Worm (Caenorhabditis elegans) whole organism, L4 larva: Measurements from ENCODE around the gene R10H10.4.

Source experiments
- T26A8.4 ChIP-seq: fragments of 200-800 bp; sonication (Bioruptor generic); IDR thresholded peaks from 2 replicates; pipeline ENCODE4 v1.3.6; 2022; ENCODE audit warnings: missing genetic modification characterization, missing compliant biosample characterization
- ceh-82 ChIP-seq: sonication (generic microtip); optimal IDR thresholded peaks from 2 replicates; lab custom pipeline; 2017; ENCODE audit warnings: missing biosample characterization, missing genetic modification characterization
- daf-16 ChIP-seq, 3 experiments: sonication (generic microtip); optimal IDR thresholded peaks; 2 replicates each; lab custom pipeline; 2016 to 2017; ENCODE audit warnings: missing genetic modification characterization in 3 of 3, missing genetic modification reagents in 3 of 3, mild to moderate bottlenecking in 2 of 3, missing compliant biosample characterization in 2 of 3, missing biosample characterization in 1 of 3, moderate library complexity in 1 of 3
- hmg-1.1 ChIP-seq: fragments of 200-800 bp; sonication (Bioruptor generic); IDR thresholded peaks from 2 replicates; pipeline ENCODE4 v1.3.6; 2022; ENCODE audit warnings: missing genetic modification reagents, missing genetic modification characterization, missing compliant biosample characterization
- lin-15B ChIP-seq: fragments of 150-350 bp; sonication (generic microtip); optimal IDR thresholded peaks from 3 replicates; lab custom pipeline; 2014; ENCODE audit warnings: missing biosample characterization, missing genetic modification characterization
- mep-1 ChIP-seq: fragments of 150-350 bp; sonication (generic microtip); optimal IDR thresholded peaks from 3 replicates; lab custom pipeline; 2014; ENCODE audit warnings: missing biosample characterization, missing genetic modification characterization
- nhr-10 ChIP-seq: fragments of 150-350 bp; optimal IDR thresholded peaks from 2 replicates; lab custom pipeline; 2014; ENCODE audit warnings: missing biosample characterization, missing genetic modification characterization
- nhr-102 ChIP-seq: sonication (generic microtip); optimal IDR thresholded peaks from 2 replicates; lab custom pipeline; 2016; ENCODE audit warnings: mild to moderate bottlenecking, missing genetic modification characterization, moderate library complexity, missing compliant biosample characterization
- nhr-25 ChIP-seq: sonication (generic microtip); optimal IDR thresholded peaks from 2 replicates; lab custom pipeline; 2017; ENCODE audit warnings: missing genetic modification characterization, mild to moderate bottlenecking, missing compliant biosample characterization, antibody characterized with exemption, moderate library complexity, borderline replicate concordance; ENCODE audit not compliant: insufficient read depth
- nhr-77 ChIP-seq: fragments of 150-350 bp; optimal IDR thresholded peaks from 2 replicates; lab custom pipeline; 2014; ENCODE audit warnings: missing biosample characterization, missing genetic modification characterization
- pha-4 ChIP-seq, 2 experiments: fragments of 150-350 bp in 1 of 2; fragments of 200-800 bp in 1 of 2; sonication (Bioruptor generic) in 1 of 2; IDR thresholded peaks in 1 of 2; optimal IDR thresholded peaks in 1 of 2; 2 replicates each; pipeline versions ENCODE4 v1.3.6 to Lab custom; 2014 to 2022; ENCODE audit warnings: missing genetic modification characterization in 2 of 2, missing genetic modification reagents in 2 of 2, missing biosample characterization in 1 of 2, missing compliant biosample characterization in 1 of 2
- rbr-2 ChIP-seq: sonication (generic microtip); optimal IDR thresholded peaks from 2 replicates; lab custom pipeline; 2016; ENCODE audit warnings: missing genotype, missing genetic modification characterization, missing compliant biosample characterization
- snpc-4 ChIP-seq: fragments of 150-350 bp; optimal IDR thresholded peaks from 2 replicates; lab custom pipeline; 2014; ENCODE audit warnings: missing biosample characterization, missing genetic modification characterization
- unc-130 ChIP-seq: sonication (generic microtip); optimal IDR thresholded peaks from 2 replicates; lab custom pipeline; 2016; ENCODE audit warnings: missing genetic modification reagents, missing genetic modification characterization, missing compliant biosample characterization

- no peak for TF ChIP-seq lin-15B (tag; lab: Kevin White, UChicago)
- no peak for TF ChIP-seq mep-1 (tag; lab: Kevin White, UChicago)
- TF ChIP-seq daf-16 (GFP tag; optimal IDR thresholded peaks at IDR 0.05; lab: Kevin White, UChicago), result no peak
- TF ChIP-seq daf-16 (tag; optimal IDR thresholded peaks at IDR 0.05; lab: Kevin White, UChicago), result no peak
- TF ChIP-seq hmg-1.1, result no peak
- TF ChIP-seq snpc-4 (tag; lab: Kevin White, UChicago), result no peak
- no peak for TF ChIP-seq nhr-10 (tag; lab: Kevin White, UChicago)
- no peak for TF ChIP-seq unc-130 (GFP tag; lab: Kevin White, UChicago)
- no peak for TF ChIP-seq ceh-82 (tag; lab: Kevin White, UChicago)
- no peak for TF ChIP-seq rbr-2 (tag; lab: Kevin White, UChicago)
- no peak for TF ChIP-seq nhr-102 (tag; lab: Kevin White, UChicago)
- no peak for TF ChIP-seq nhr-77 (tag; lab: Kevin White, UChicago)
- no peak for TF ChIP-seq T26A8.4 (GFP tag; lab: Robert Waterston, UW)
- no peak for TF ChIP-seq nhr-25 (tag; lab: Kevin White, UChicago)
- TF ChIP-seq pha-4 (GFP tag; IDR thresholded peaks at IDR 0.05; lab: Robert Waterston, UW), result no peak
- TF ChIP-seq pha-4 (tag; optimal IDR thresholded peaks at IDR 0.05; lab: Kevin White, UChicago), result peak; percentile 56
Observed at ce11 chrIV:10345486-10345885, 49.3 kb downstream of the R10H10.4 start.
